Worm (Caenorhabditis elegans): Measurements from ENCODE around the gene vha-20.
A peak's percentile ranks its signal among the peaks of the same experiment; 100 is the strongest.

- TF ChIP-seq lir-1 (GFP tag; conservative IDR thresholded peaks at IDR 0.05) (no peak), nhr-80 (tag; optimal IDR thresholded peaks at IDR 0.05) (no peak), nhr-90 (tag; optimal IDR thresholded peaks at IDR 0.05) (no peak), aptf-3 (GFP tag; IDR thresholded peaks at IDR 0.05) (0 out of 2 replicates have a peak, but pooled peaks have one; percentile 30)
These were observed 29.4 kb downstream of the vha-20 start for ce11 chrX:14134883-14135282.

Data from whole organism, young adult.